Worm (Caenorhabditis elegans) whole organism, L3 larva: ENCODE data around the gene C27A7.8.

Experiments
- R02D3.7 ChIP-seq: fragments of 150-350 bp; optimal IDR thresholded peaks from 2 replicates; lab custom pipeline; 2014; ENCODE audit warnings: missing biosample characterization, missing genetic modification characterization
- ceh-28 ChIP-seq: fragments of 150-350 bp; optimal IDR thresholded peaks from 2 replicates; lab custom pipeline; 2014; ENCODE audit warnings: missing biosample characterization, missing genetic modification reagents, missing genetic modification characterization
- lin-39 ChIP-seq: fragments of 150-350 bp; optimal IDR thresholded peaks from 2 replicates; lab custom pipeline; 2018; ENCODE audit warnings: missing biosample characterization, missing genetic modification reagents, missing genetic modification characterization
- mdl-1 ChIP-seq: fragments of 150-350 bp; optimal IDR thresholded peaks from 2 replicates; lab custom pipeline; 2014; ENCODE audit warnings: missing biosample characterization, missing genetic modification characterization
- nhr-11 ChIP-seq: fragments of 150-350 bp; optimal IDR thresholded peaks from 2 replicates; lab custom pipeline; 2014; ENCODE audit warnings: missing biosample characterization, missing genetic modification characterization
- nhr-237 ChIP-seq: fragments of 150-350 bp; optimal IDR thresholded peaks from 2 replicates; lab custom pipeline; 2014; ENCODE audit warnings: missing biosample characterization, missing genetic modification characterization
- nhr-28 ChIP-seq: fragments of 150-350 bp; optimal IDR thresholded peaks from 2 replicates; lab custom pipeline; 2014; ENCODE audit warnings: missing biosample characterization, missing genetic modification characterization
- pha-4 ChIP-seq: fragments of 150-350 bp; optimal IDR thresholded peaks from 2 replicates; lab custom pipeline; 2014; ENCODE audit warnings: missing biosample characterization, missing genetic modification reagents, missing genetic modification characterization
- pqm-1 ChIP-seq: fragments of 150-350 bp; optimal IDR thresholded peaks from 2 replicates; lab custom pipeline; 2017; ENCODE audit warnings: missing biosample characterization, missing genetic modification characterization, inconsistent platforms
- unc-39 ChIP-seq: sonication (generic microtip); optimal IDR thresholded peaks from 4 replicates; lab custom pipeline; 2017; ENCODE audit warnings: missing biosample characterization, missing genetic modification characterization

DNA sequence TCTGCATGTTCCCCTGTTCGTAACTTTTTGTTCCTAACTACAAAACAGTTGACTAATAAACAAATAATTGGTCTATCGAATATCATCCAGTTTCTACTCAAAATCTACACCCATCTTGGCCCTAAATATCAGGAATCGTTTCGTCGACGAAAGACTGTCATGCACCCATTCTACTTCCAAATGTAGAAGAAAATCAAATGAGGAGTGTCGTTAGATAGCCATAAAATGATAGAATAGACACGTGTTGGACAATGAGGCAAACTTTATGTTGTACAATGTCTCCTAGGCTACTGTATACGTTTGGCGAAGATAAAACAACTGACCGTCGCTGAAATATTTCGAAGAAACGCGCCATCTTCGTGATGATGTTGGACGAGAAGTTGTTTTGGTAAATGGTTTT lies 7.0 kb downstream of the C27A7.8 start:
- no peak for TF ChIP-seq nhr-11 (tag; lab: Kevin White, UChicago)
- TF ChIP-seq lin-39 (tag; lab: Kevin White, UChicago): no peak
- TF ChIP-seq nhr-237: no peak
- TF ChIP-seq pha-4: no peak
- TF ChIP-seq unc-39: no peak
- TF ChIP-seq ceh-28 (tag; lab: Kevin White, UChicago): no peak
- no peak for TF ChIP-seq pqm-1 (tag; lab: Kevin White, UChicago)
- no peak for TF ChIP-seq R02D3.7
- TF ChIP-seq nhr-28: no peak
- no peak for TF ChIP-seq mdl-1 (tag; lab: Kevin White, UChicago)
